Fruit fly (Drosophila melanogaster) whole organism, prepupa: ENCODE data around the gene TotM.

Source experiments
- Blimp-1 ChIP-seq: fragments of 200-800 bp; sonication (Bioruptor generic); optimal IDR thresholded peaks from 3 replicates; lab custom pipeline; 2017; ENCODE audit warnings: missing biosample characterization, missing genetic modification characterization, mild to moderate bottlenecking, moderate library complexity, missing genetic modification reagents
- CG10631 ChIP-seq: fragments of 200-800 bp; sonication (Bioruptor generic); optimal IDR thresholded peaks from 2 replicates; lab custom pipeline; 2016; ENCODE audit warnings: missing biosample characterization, missing genetic modification characterization
- CG10669 ChIP-seq: fragments of 200-800 bp; sonication (Bioruptor generic); optimal IDR thresholded peaks from 3 replicates; lab custom pipeline; 2018; ENCODE audit warnings: missing biosample characterization, mild to moderate bottlenecking, missing genetic modification characterization, moderate library complexity
- CG11294 ChIP-seq: fragments of 200-800 bp; sonication (Bioruptor generic); IDR thresholded peaks from 2 replicates; pipeline ENCODE4 v1.3.6; 2022; ENCODE audit warnings: missing biosample characterization, missing genetic modification characterization
- CG11762 ChIP-seq: fragments of 200-800 bp; sonication (Bioruptor generic); optimal IDR thresholded peaks from 3 replicates; lab custom pipeline; 2016; ENCODE audit warnings: missing biosample characterization, missing genetic modification characterization; ENCODE audit not compliant: insufficient read depth
- CG11902 ChIP-seq: fragments of 200-800 bp; sonication (Bioruptor generic); optimal IDR thresholded peaks from 3 replicates; lab custom pipeline; 2016; ENCODE audit warnings: missing biosample characterization, missing genetic modification characterization
- CG15336 ChIP-seq: fragments of 200-800 bp; sonication (Bioruptor generic); IDR thresholded peaks from 2 replicates; pipeline ENCODE4 v1.3.6; 2022; ENCODE audit warnings: missing biosample characterization, missing genetic modification characterization
- CG1621 ChIP-seq: fragments of 200-800 bp; sonication (Bioruptor generic); optimal IDR thresholded peaks from 3 replicates; lab custom pipeline; 2018; ENCODE audit warnings: missing biosample characterization, mild to moderate bottlenecking, missing genetic modification characterization
- CG3032 ChIP-seq: fragments of 200-800 bp; optimal IDR thresholded peaks from 2 replicates; lab custom pipeline; 2019; ENCODE audit warnings: missing biosample characterization, mild to moderate bottlenecking, missing genetic modification characterization, moderate library complexity
- CG31627 ChIP-seq: fragments of 200-800 bp; sonication (Bioruptor generic); optimal IDR thresholded peaks from 3 replicates; lab custom pipeline; 2016; ENCODE audit warnings: missing biosample characterization, missing genetic modification characterization
- CG32006 ChIP-seq: fragments of 200-800 bp; sonication (Bioruptor generic); optimal IDR thresholded peaks from 3 replicates; lab custom pipeline; 2017; ENCODE audit warnings: missing biosample characterization, mild to moderate bottlenecking, missing genetic modification characterization
- CG3919 ChIP-seq: fragments of 200-800 bp; sonication (Bioruptor generic); optimal IDR thresholded peaks from 3 replicates; lab custom pipeline; 2016; ENCODE audit warnings: missing biosample characterization, missing genetic modification characterization
- CG4318 ChIP-seq: fragments of 200-800 bp; sonication (Bioruptor generic); optimal IDR thresholded peaks from 3 replicates; lab custom pipeline; 2017; ENCODE audit warnings: missing biosample characterization, mild to moderate bottlenecking, missing genetic modification characterization
- CG6163 ChIP-seq: fragments of 200-800 bp; sonication (Bioruptor generic); IDR thresholded peaks from 3 replicates; pipeline ENCODE4 v1.3.6; 2022; ENCODE audit warnings: missing biosample characterization, missing genetic modification characterization
- CG6276 ChIP-seq: fragments of 200-800 bp; sonication (Bioruptor generic); optimal IDR thresholded peaks from 2 replicates; lab custom pipeline; 2017; ENCODE audit warnings: missing biosample characterization, mild to moderate bottlenecking, missing genetic modification characterization
- CG6792 ChIP-seq: fragments of 200-800 bp; sonication (Bioruptor generic); optimal IDR thresholded peaks from 3 replicates; lab custom pipeline; 2016; ENCODE audit warnings: missing biosample characterization, missing genetic modification characterization
- CG6808 ChIP-seq: fragments of 200-800 bp; sonication (Bioruptor generic); optimal IDR thresholded peaks from 3 replicates; lab custom pipeline; 2017; ENCODE audit warnings: missing biosample characterization, missing genetic modification characterization, mild to moderate bottlenecking, moderate library complexity, missing genetic modification reagents
- CG6854 ChIP-seq: fragments of 200-800 bp; sonication (Bioruptor generic); optimal IDR thresholded peaks from 2 replicates; lab custom pipeline; 2017; ENCODE audit warnings: missing biosample characterization, mild to moderate bottlenecking, missing genetic modification characterization
- CG7368 ChIP-seq: fragments of 200-800 bp; sonication (Bioruptor generic); optimal IDR thresholded peaks from 3 replicates; lab custom pipeline; 2016; ENCODE audit warnings: missing biosample characterization, missing genetic modification characterization
- CG8119 ChIP-seq: fragments of 200-800 bp; sonication (Bioruptor generic); IDR thresholded peaks from 3 replicates; pipeline ENCODE4 v1.3.6; 2022; ENCODE audit warnings: missing biosample characterization, missing genetic modification characterization
- CG8632 ChIP-seq: fragments of 200-800 bp; sonication (Bioruptor generic); optimal IDR thresholded peaks from 3 replicates; lab custom pipeline; 2016; ENCODE audit warnings: missing biosample characterization, missing genetic modification characterization
- CG9139 ChIP-seq: fragments of 200-800 bp; sonication (Bioruptor generic); optimal IDR thresholded peaks from 3 replicates; lab custom pipeline; 2017; ENCODE audit warnings: missing biosample characterization, mild to moderate bottlenecking, missing genetic modification characterization
- Eip75B ChIP-seq: fragments of 200-800 bp; sonication (Bioruptor generic); optimal IDR thresholded peaks from 3 replicates; lab custom pipeline; 2016; ENCODE audit warnings: missing biosample characterization, missing genetic modification characterization
- Eip78C ChIP-seq: fragments of 200-800 bp; sonication (Bioruptor generic); peaks from one replicate; lab custom pipeline; 2016; ENCODE audit warnings: missing biosample characterization, missing genetic modification characterization
- Ets21C ChIP-seq: fragments of 200-800 bp; sonication (Bioruptor generic); optimal IDR thresholded peaks from 3 replicates; lab custom pipeline; 2016; ENCODE audit warnings: missing biosample characterization, missing genetic modification characterization
- Ets96B ChIP-seq: fragments of 200-800 bp; optimal IDR thresholded peaks from 2 replicates; lab custom pipeline; 2019; ENCODE audit warnings: missing biosample characterization, mild to moderate bottlenecking, missing genetic modification characterization, moderate library complexity
- Gug ChIP-seq: fragments of 200-800 bp; sonication (Bioruptor generic); IDR thresholded peaks from 2 replicates; pipeline ENCODE4 v1.3.6; 2022; ENCODE audit warnings: missing biosample characterization, missing genetic modification characterization
- Hr38 ChIP-seq: sonication (Bioruptor generic); optimal IDR thresholded peaks from 2 replicates; lab custom pipeline; 2016; ENCODE audit warnings: missing biosample characterization, missing genetic modification characterization
- Hr39 ChIP-seq: fragments of 200-800 bp; sonication (Bioruptor generic); optimal IDR thresholded peaks from 2 replicates; lab custom pipeline; 2016; ENCODE audit warnings: missing biosample characterization, missing genetic modification characterization
- Hr4 ChIP-seq: fragments of 200-800 bp; sonication (Bioruptor generic); optimal IDR thresholded peaks from 3 replicates; lab custom pipeline; 2016; ENCODE audit warnings: missing biosample characterization, missing genetic modification characterization
- Met ChIP-seq: fragments of 200-800 bp; sonication (Bioruptor generic); optimal IDR thresholded peaks from 3 replicates; lab custom pipeline; 2016; ENCODE audit warnings: missing biosample characterization, missing genetic modification characterization
- OdsH ChIP-seq: fragments of 200-800 bp; sonication (Bioruptor generic); optimal IDR thresholded peaks from 3 replicates; lab custom pipeline; 2016; ENCODE audit warnings: missing biosample characterization, missing genetic modification characterization
- Smox ChIP-seq: fragments of 200-800 bp; sonication (Bioruptor generic); optimal IDR thresholded peaks from 3 replicates; lab custom pipeline; 2016; ENCODE audit warnings: missing biosample characterization, missing genetic modification characterization
- Sox102F ChIP-seq: fragments of 200-800 bp; sonication (Bioruptor generic); optimal IDR thresholded peaks from 2 replicates; lab custom pipeline; 2016; ENCODE audit warnings: missing biosample characterization, mild to moderate bottlenecking, missing genetic modification characterization
- Sox14 ChIP-seq: fragments of 200-800 bp; sonication (Bioruptor generic); optimal IDR thresholded peaks from 3 replicates; lab custom pipeline; 2016; ENCODE audit warnings: missing biosample characterization, missing genetic modification characterization
- achi ChIP-seq: fragments of 200-800 bp; sonication (Bioruptor generic); optimal IDR thresholded peaks from 3 replicates; lab custom pipeline; 2016; ENCODE audit warnings: missing biosample characterization, missing genetic modification characterization
- cyc ChIP-seq: fragments of 200-800 bp; sonication (Bioruptor generic); optimal IDR thresholded peaks from 3 replicates; lab custom pipeline; 2016; ENCODE audit warnings: missing biosample characterization, missing genetic modification characterization
- dac ChIP-seq: fragments of 200-800 bp; sonication (Bioruptor generic); optimal IDR thresholded peaks from 2 replicates; lab custom pipeline; 2017; ENCODE audit warnings: missing biosample characterization, mild to moderate bottlenecking, missing genetic modification characterization
- dsx ChIP-seq: fragments of 200-800 bp; optimal IDR thresholded peaks from 3 replicates; lab custom pipeline; 2019; ENCODE audit warnings: missing biosample characterization, mild to moderate bottlenecking, missing genetic modification characterization, moderate library complexity; ENCODE audit not compliant: poor library complexity, severe bottlenecking
- eg ChIP-seq: fragments of 200-800 bp; sonication (Bioruptor generic); IDR thresholded peaks from 3 replicates; pipeline ENCODE4 v1.3.6; 2022; ENCODE audit warnings: missing biosample characterization, missing genetic modification characterization
- fd59A ChIP-seq: fragments of 200-800 bp; sonication (Bioruptor generic); optimal IDR thresholded peaks from 2 replicates; lab custom pipeline; 2017; ENCODE audit warnings: missing biosample characterization, mild to moderate bottlenecking, missing genetic modification characterization, missing genetic modification reagents
- fd85E ChIP-seq: fragments of 200-800 bp; sonication (Bioruptor generic); optimal IDR thresholded peaks from 3 replicates; lab custom pipeline; 2016; ENCODE audit warnings: missing biosample characterization, missing genetic modification characterization
- fkh ChIP-seq: fragments of 200-800 bp; sonication (Bioruptor generic); optimal IDR thresholded peaks from 3 replicates; lab custom pipeline; 2017; ENCODE audit warnings: missing biosample characterization, mild to moderate bottlenecking, missing genetic modification characterization, moderate library complexity
- lz ChIP-seq: fragments of 200-800 bp; sonication (Bioruptor generic); optimal IDR thresholded peaks from 3 replicates; lab custom pipeline; 2016; ENCODE audit warnings: missing biosample characterization, missing genetic modification characterization
- net ChIP-seq: fragments of 200-800 bp; sonication (Bioruptor generic); optimal IDR thresholded peaks from 3 replicates; lab custom pipeline; 2016; ENCODE audit warnings: missing biosample characterization, missing genetic modification characterization
- pdm3 ChIP-seq: fragments of 200-800 bp; sonication (Bioruptor generic); optimal IDR thresholded peaks from 3 replicates; lab custom pipeline; 2016; ENCODE audit warnings: missing biosample characterization, missing genetic modification characterization
- salr ChIP-seq, 2 experiments: fragments of 200-800 bp; sonication (Bioruptor generic); optimal IDR thresholded peaks; 3 replicates each; lab custom pipeline; 2016 to 2018; ENCODE audit warnings: missing biosample characterization in 2 of 2, missing genetic modification characterization in 2 of 2, mild to moderate bottlenecking in 1 of 2
- ss ChIP-seq, 2 experiments: fragments of 200-800 bp; sonication (Bioruptor generic); optimal IDR thresholded peaks; 2 replicates in 1 of 2; 3 replicates in 1 of 2; lab custom pipeline; 2017 to 2018; ENCODE audit warnings: mild to moderate bottlenecking in 2 of 2, missing biosample characterization in 2 of 2, missing genetic modification characterization in 2 of 2, moderate library complexity in 1 of 2
- svp ChIP-seq: fragments of 200-800 bp; sonication (Bioruptor generic); peaks from one replicate; lab custom pipeline; 2016; ENCODE audit warnings: missing biosample characterization, missing genetic modification characterization
- topi ChIP-seq: fragments of 200-800 bp; sonication (Bioruptor generic); optimal IDR thresholded peaks from 3 replicates; lab custom pipeline; 2016; ENCODE audit warnings: missing biosample characterization, missing genetic modification characterization
- vri ChIP-seq: fragments of 200-800 bp; sonication (Bioruptor generic); optimal IDR thresholded peaks from 3 replicates; lab custom pipeline; 2016; ENCODE audit warnings: missing biosample characterization, mild to moderate bottlenecking, missing genetic modification characterization

Gene TotM

dm6 chr2L:5298978-5299627 is 30.6 kb upstream of the TotM start:
- no peak for TF ChIP-seq CG11294 (GFP tag; lab: Robert Waterston, UW)
- peak; percentile 29; the same call in 1 of the 2 replicates for TF ChIP-seq Gug
- peak; percentile 34 for TF ChIP-seq CG4318 (GFP tag; lab: Kevin White, UChicago)
- peak; percentile 74 for TF ChIP-seq CG6854 (GFP tag; lab: Kevin White, UChicago)
- TF ChIP-seq CG6276 (GFP tag; lab: Kevin White, UChicago) = peak; percentile 34
- peak; percentile 91 for TF ChIP-seq Eip78C (GFP tag; lab: Kevin White, UChicago)
- TF ChIP-seq salr (GFP tag; optimal IDR thresholded peaks at IDR 0.05; lab: Kevin White, UChicago) = peak in 1 of 2 experiments; percentile 46
- TF ChIP-seq Eip75B (GFP tag; lab: Kevin White, UChicago) = peak; percentile 56
- TF ChIP-seq Sox102F (GFP tag; lab: Kevin White, UChicago) = peak; percentile 79
- TF ChIP-seq Hr4 = peak; percentile 59
- peak; percentile 71 for TF ChIP-seq Hr39 (GFP tag; lab: Kevin White, UChicago)
- TF ChIP-seq Ets96B (tag; lab: Kevin White, UChicago) = peak; percentile 17
- TF ChIP-seq CG8119 (GFP tag; lab: Robert Waterston, UW) = peak; percentile 70
- TF ChIP-seq fd85E = peak; percentile 21
- TF ChIP-seq CG11762 (GFP tag; lab: Kevin White, UChicago) = peak; percentile 22
- peak; percentile 78 for TF ChIP-seq CG6792
- peak; percentile 41 for TF ChIP-seq dsx
- no peak for TF ChIP-seq fd59A
- TF ChIP-seq net = peak; percentile 50
- peak; percentile 86 for TF ChIP-seq Met (GFP tag; lab: Kevin White, UChicago)
- TF ChIP-seq Hr38 = no peak
- peak; percentile 40; the same call in 1 of the 3 replicates for TF ChIP-seq CG6163 (GFP tag; lab: Robert Waterston, UW)
- TF ChIP-seq Sox14 (GFP tag; lab: Kevin White, UChicago) = peak; percentile 77
- TF ChIP-seq CG31627 (GFP tag; lab: Kevin White, UChicago) = peak; percentile 73
- TF ChIP-seq lz (GFP tag; lab: Kevin White, UChicago) = peak; percentile 70
- peak; percentile 76 for TF ChIP-seq CG32006 (GFP tag; lab: Kevin White, UChicago)
- TF ChIP-seq CG10631 (GFP tag; lab: Kevin White, UChicago) = peak; percentile 40
- TF ChIP-seq OdsH (GFP tag; lab: Kevin White, UChicago) = peak; percentile 83
- TF ChIP-seq CG3919 = peak; percentile 70
- no peak for TF ChIP-seq CG9139 (GFP tag; lab: Kevin White, UChicago)
- TF ChIP-seq svp (GFP tag; lab: Kevin White, UChicago) = peak; percentile 85
- TF ChIP-seq ss (GFP tag; optimal IDR thresholded peaks at IDR 0.05; lab: Kevin White, UChicago) = no peak
- peak; percentile 76 for TF ChIP-seq topi (GFP tag; lab: Kevin White, UChicago)
- TF ChIP-seq CG8632 (GFP tag; lab: Kevin White, UChicago) = peak; percentile 74
- TF ChIP-seq Smox (GFP tag; lab: Kevin White, UChicago) = peak; percentile 80
- peak; percentile 58 for TF ChIP-seq cyc (GFP tag; lab: Kevin White, UChicago)
- TF ChIP-seq eg (GFP tag; lab: Robert Waterston, UW) = peak; percentile 75
- TF ChIP-seq CG10669 (GFP tag; lab: Kevin White, UChicago) = no peak
- peak; percentile 69 for TF ChIP-seq dac (GFP tag; lab: Kevin White, UChicago)
- TF ChIP-seq CG1621 (tag; lab: Kevin White, UChicago) = no peak
- peak; percentile 75 for TF ChIP-seq CG15336 (GFP tag; lab: Robert Waterston, UW)
- TF ChIP-seq Blimp-1 (GFP tag; lab: Kevin White, UChicago) = peak; percentile 66
- TF ChIP-seq Ets21C (GFP tag; lab: Kevin White, UChicago) = peak; percentile 73
- peak; percentile 13 for TF ChIP-seq fkh (GFP tag; lab: Kevin White, UChicago)
- peak; percentile 61 for TF ChIP-seq CG11902
- TF ChIP-seq vri (GFP tag; lab: Kevin White, UChicago) = no peak
- peak; percentile 70 for TF ChIP-seq achi (GFP tag; lab: Kevin White, UChicago)
- TF ChIP-seq CG7368 (GFP tag; lab: Kevin White, UChicago) = peak; percentile 38
- peak; percentile 80 for TF ChIP-seq pdm3 (GFP tag; lab: Kevin White, UChicago)
- TF ChIP-seq CG6808 = no peak
- peak; percentile 6 for TF ChIP-seq CG3032 (tag; lab: Kevin White, UChicago)
